Worm (Caenorhabditis elegans) whole organism, midembryonic: Measurements from ENCODE around the gene nhr-31.

Experiments
- T22C8.4 ChIP-seq: fragments of 200-800 bp; sonication (Bioruptor generic); IDR thresholded peaks from 2 replicates; pipeline ENCODE4 v1.3.6; 2022; ENCODE audit warnings: missing genetic modification characterization, missing compliant biosample characterization
- cog-1 ChIP-seq: sonication (generic microtip); optimal IDR thresholded peaks from 2 replicates; lab custom pipeline; 2016; ENCODE audit warnings: missing genetic modification characterization, missing compliant biosample characterization
- flt-1 ChIP-seq: fragments of 200-800 bp; sonication (Bioruptor generic); IDR thresholded peaks from 2 replicates; pipeline ENCODE4 v1.3.6; 2022; ENCODE audit warnings: missing genetic modification characterization, missing compliant biosample characterization
- klf-2 ChIP-seq: fragments of 200-800 bp; sonication (Bioruptor generic); conservative IDR thresholded peaks from 2 replicates; pipeline ENCODE4 v1.3.6; 2022; ENCODE audit warnings: missing genetic modification reagents, missing genetic modification characterization, missing compliant biosample characterization
- med-1 ChIP-seq: sonication (generic microtip); optimal IDR thresholded peaks from 2 replicates; lab custom pipeline; 2017; ENCODE audit warnings: missing genetic modification characterization, mild to moderate bottlenecking, missing compliant biosample characterization, antibody characterized with exemption, missing genetic modification reagents; ENCODE audit not compliant: insufficient read depth
- ref-1 ChIP-seq: fragments of 200-800 bp; sonication (Bioruptor generic); conservative IDR thresholded peaks from 2 replicates; pipeline ENCODE4 v1.3.6; 2022; ENCODE audit warnings: missing genetic modification reagents, missing genetic modification characterization, missing compliant biosample characterization
- tab-1 ChIP-seq: fragments of 200-800 bp; sonication (Bioruptor generic); IDR thresholded peaks from 2 replicates; pipeline ENCODE4 v1.3.6; 2022; ENCODE audit warnings: missing genetic modification characterization, missing compliant biosample characterization
- ztf-23 ChIP-seq: fragments of 200-800 bp; sonication (Bioruptor generic); IDR thresholded peaks from 2 replicates; pipeline ENCODE4 v1.3.6; 2022; ENCODE audit warnings: missing genetic modification reagents, missing genetic modification characterization, missing compliant biosample characterization
- ztf-29 ChIP-seq: fragments of 200-800 bp; sonication (Bioruptor generic); IDR thresholded peaks from 2 replicates; pipeline ENCODE4 v1.3.6; 2022; ENCODE audit warnings: missing genetic modification reagents, missing genetic modification characterization, missing compliant biosample characterization

nhr-31 gene

DNA sequence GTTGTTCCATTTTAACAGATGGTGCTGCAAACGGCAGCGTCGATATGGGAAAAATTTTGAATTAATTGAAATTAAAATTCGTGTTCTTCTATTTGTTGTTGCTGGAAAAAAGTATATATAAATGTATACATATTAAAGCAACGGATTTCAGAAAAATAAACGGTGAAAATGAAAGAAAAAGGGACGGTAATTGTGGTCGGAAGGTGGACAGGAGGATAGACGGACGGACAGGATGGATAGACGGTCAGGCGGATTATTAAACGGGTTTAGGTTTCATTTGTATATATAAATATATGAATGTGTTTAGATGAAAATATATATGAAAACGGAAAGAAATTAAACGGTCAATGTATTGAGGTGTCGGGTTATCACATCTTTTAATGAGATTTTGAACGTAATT is at the start of gene nhr-31:
TSS of gene nhr-31 (minus strand) at position 101 of the 400 bp plus-strand sequence.
- TF ChIP-seq med-1 (GFP tag; lab: Kevin White, UChicago) (no peak), cog-1 (tag; lab: Kevin White, UChicago) (no peak)

DNA sequence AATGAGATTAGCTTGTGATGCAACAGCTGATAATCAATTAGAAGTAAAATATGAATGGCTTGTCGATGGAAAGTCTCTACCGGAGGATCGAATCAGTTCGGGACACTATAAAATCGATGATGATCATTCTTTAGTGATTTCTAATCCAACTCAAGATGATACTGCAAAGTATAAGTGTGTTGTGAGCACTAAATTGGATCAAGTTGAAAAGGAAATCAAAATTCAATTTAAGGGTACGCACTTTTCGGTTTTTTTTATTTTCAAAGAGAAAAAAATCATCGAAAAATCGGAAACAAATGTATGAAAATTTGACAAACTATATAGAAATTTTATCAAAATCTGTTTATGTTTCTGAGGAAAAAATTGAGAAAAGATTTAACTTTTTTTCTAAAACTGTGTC is 47.2 kb upstream of the nhr-31 start:
- TF ChIP-seq T22C8.4 (GFP tag; lab: Robert Waterston, UW): no peak
- no peak for TF ChIP-seq ref-1
- TF ChIP-seq klf-2: no peak
- no peak for TF ChIP-seq med-1 (GFP tag; lab: Kevin White, UChicago)
- TF ChIP-seq flt-1 (GFP tag; lab: Robert Waterston, UW): no peak
- TF ChIP-seq tab-1: no peak
- TF ChIP-seq cog-1 (tag; lab: Kevin White, UChicago): no peak
- no peak for TF ChIP-seq ztf-23
- TF ChIP-seq ztf-29 (GFP tag; lab: Robert Waterston, UW): no peak

DNA sequence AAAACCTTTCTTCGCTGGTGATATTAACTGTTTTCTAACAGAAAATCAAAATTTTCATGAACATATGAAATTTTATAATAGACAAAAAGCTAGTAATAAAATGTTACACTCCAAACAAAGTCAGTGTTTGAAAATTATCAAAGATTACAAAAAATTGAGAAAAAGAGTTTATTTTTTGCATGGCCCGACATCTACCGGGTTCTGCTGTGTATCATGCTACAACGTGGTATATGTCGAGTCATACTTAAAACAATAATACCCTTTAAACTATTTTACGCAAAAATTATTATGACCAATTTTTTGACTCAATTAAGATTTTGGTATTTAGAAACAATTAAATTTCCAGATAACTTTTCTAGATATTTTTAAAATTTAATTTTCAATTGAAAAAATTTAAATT is 46.2 kb upstream of the nhr-31 start:
- TF ChIP-seq ztf-23: no peak
- no peak for TF ChIP-seq klf-2
- no peak for TF ChIP-seq ztf-29 (GFP tag; lab: Robert Waterston, UW)
- no peak for TF ChIP-seq ref-1
- no peak for TF ChIP-seq tab-1
- TF ChIP-seq med-1 (GFP tag; lab: Kevin White, UChicago): no peak
- TF ChIP-seq T22C8.4 (GFP tag; lab: Robert Waterston, UW): no peak
- TF ChIP-seq cog-1 (tag; lab: Kevin White, UChicago): no peak
- TF ChIP-seq flt-1 (GFP tag; lab: Robert Waterston, UW): no peak

DNA sequence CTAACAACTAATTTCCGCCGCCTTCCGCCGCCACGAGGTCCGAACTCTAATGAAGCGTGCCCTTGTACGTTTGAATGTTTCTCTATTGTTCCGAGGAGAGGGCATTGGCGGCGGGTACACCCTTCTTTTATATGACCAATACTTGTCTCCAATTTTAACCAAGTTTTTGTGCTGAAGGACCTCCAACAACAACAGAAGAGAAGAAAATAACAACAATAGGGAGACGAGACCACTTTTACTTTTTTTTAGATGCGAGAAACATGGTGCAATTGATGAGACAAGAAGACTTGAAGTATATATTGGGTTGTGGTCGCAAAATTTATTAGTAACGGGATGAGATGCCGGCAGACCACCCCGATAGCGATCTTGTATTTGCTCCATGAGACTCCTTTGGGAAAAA is 41.6 kb upstream of the nhr-31 start:
- TF ChIP-seq med-1 (GFP tag; lab: Kevin White, UChicago) (no peak), cog-1 (tag; lab: Kevin White, UChicago) (no peak), tab-1 (no peak), T22C8.4 (GFP tag; lab: Robert Waterston, UW) (no peak), ztf-29 (GFP tag; lab: Robert Waterston, UW) (no peak), ztf-23 (no peak), klf-2 (no peak), ref-1 (no peak), flt-1 (GFP tag; lab: Robert Waterston, UW) (no peak)

DNA sequence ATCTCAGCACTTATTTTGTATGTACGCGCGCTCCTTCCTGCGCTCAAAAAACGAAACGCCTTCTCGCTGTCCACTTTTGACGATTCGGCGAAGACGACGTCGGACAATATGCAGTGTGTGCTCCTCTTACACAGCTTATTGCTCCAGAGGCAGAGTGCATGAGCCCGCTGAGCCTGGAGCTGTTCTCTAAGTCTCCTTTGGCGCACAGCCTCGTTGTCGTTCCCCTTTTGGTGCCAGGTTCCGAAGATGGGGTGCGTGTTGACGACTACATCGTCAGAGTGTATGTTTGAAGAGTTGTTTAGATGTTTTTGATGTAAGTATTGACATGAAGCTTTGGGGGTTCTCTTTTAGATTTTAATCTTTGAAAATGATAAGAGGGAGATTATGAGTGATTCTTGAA is 41.0 kb upstream of the nhr-31 start:
- TF ChIP-seq ref-1: 0 out of 2 replicates have a peak, but pooled peaks have one; percentile 35
- TF ChIP-seq T22C8.4 (GFP tag; lab: Robert Waterston, UW): no peak

DNA sequence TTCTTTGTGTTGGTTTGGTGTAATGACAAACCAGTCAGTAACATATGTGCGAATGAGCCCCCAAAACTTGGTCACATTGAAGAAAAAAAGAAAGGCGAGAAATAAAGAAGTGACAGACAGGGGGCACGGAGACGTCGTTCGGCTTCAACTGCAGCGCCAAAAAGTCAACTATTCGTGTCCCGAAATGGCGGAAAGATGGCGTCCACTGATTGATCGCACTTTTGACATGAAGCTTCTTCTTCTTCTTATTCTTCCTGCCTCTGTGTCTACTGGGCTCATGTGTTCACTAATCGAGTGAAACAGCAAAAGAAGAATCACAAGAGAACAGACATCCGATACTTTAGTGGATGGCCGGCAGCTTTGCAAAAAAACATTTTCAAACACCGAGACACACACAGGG is 39.8 kb upstream of the nhr-31 start:
- TF ChIP-seq flt-1 (GFP tag; lab: Robert Waterston, UW) (no peak), ztf-29 (GFP tag; lab: Robert Waterston, UW) (no peak)

DNA sequence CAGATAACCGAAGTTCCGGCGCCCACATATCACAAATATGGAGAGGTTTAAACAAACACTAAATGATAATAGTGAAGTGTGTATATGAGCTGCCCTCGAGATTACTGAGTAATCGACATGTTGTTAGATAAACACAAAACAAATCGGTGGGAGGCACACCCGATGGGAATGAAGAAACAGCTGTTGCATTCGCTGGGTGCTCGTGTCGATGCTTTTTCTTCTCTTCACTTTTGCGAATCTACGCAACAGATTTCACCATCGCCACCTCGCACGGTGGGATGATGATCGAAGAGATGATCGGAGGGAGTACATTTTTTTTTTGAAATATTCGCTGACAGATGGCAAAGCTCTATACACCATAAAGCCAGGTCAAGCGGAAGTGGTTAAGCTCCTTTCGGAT is 39.0 kb upstream of the nhr-31 start:
- TF ChIP-seq med-1 (GFP tag; lab: Kevin White, UChicago) (no peak), T22C8.4 (GFP tag; lab: Robert Waterston, UW) (no peak), flt-1 (GFP tag; lab: Robert Waterston, UW) (no peak), klf-2 (no peak)

DNA sequence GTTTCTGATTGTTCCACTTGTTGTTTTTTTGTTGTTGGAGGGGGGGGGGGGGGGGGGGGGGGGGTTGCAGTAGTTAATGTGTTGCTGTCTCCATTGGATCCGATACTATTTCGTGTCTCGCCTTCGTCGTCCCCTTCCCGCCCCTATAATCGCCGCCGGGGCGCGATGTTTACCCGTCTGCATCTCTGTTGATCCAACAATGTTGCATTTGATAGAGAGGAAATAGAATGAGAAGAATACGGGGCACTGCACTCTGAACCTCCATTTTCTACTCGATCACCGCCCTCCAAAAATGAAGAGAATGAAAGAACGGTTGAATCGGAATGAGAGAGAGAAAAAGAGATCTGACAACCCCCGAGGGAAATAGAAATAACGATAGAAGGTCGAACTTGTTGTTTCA is 38.4 kb upstream of the nhr-31 start:
- no peak for TF ChIP-seq cog-1 (tag; lab: Kevin White, UChicago)
- no peak for TF ChIP-seq flt-1 (GFP tag; lab: Robert Waterston, UW)
- no peak for TF ChIP-seq ref-1

DNA sequence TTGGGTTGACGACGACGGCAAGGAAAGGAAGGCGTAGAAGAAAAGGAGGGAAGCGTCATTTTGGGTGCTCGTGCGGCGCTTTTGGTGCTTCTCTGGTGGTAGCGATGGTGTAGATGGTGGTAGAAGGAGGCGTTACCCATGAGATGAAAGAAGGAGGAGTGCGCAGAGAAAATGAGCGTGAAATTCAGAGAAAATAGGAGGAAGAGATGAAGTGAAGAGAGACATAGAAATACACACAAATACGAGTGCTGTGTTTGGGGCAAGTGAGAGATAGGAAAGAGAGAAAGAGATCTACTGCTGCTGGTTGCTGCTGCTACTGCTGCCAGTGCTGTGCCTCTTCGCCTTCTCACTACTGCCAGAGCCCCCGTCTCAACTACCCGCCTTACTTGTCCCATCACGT is 37.3 kb upstream of the nhr-31 start:
- 0 out of 2 replicates have a peak, but pooled peaks have one; percentile 20 for TF ChIP-seq flt-1 (GFP tag; lab: Robert Waterston, UW)
- TF ChIP-seq tab-1: peak; percentile 26; the same call in 1 of the 2 replicates
- no peak for TF ChIP-seq klf-2
- TF ChIP-seq ref-1: no peak

DNA sequence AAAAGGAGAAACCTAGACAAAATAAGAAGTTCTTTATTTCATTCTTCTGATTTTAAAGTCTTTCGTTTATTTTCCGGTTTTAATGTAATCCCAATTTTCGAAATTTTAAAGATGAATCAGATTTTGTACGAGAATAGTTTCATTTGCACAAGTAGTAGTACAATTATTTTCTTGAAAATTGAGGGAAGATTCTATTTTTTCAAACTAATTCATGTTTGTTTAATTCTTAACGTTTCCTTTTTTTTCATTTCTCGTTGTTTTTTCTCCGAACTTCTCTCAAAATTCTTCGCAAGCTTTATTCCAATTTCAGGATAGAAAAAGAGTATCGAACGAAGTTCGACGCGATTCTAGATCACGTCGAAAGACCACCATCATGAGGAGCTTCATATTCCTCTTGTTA is 33.0 kb upstream of the nhr-31 start, which contains the start of gene sax-7:
TSS of gene sax-7 (plus strand) at position 301 of the 400 bp plus-strand sequence.
- TF ChIP-seq ref-1 (no peak), ztf-23 (no peak), ztf-29 (GFP tag; lab: Robert Waterston, UW) (no peak), T22C8.4 (GFP tag; lab: Robert Waterston, UW) (no peak), tab-1 (no peak), flt-1 (GFP tag; lab: Robert Waterston, UW) (no peak), klf-2 (no peak), med-1 (GFP tag; lab: Kevin White, UChicago) (no peak), cog-1 (tag; lab: Kevin White, UChicago) (no peak)

DNA sequence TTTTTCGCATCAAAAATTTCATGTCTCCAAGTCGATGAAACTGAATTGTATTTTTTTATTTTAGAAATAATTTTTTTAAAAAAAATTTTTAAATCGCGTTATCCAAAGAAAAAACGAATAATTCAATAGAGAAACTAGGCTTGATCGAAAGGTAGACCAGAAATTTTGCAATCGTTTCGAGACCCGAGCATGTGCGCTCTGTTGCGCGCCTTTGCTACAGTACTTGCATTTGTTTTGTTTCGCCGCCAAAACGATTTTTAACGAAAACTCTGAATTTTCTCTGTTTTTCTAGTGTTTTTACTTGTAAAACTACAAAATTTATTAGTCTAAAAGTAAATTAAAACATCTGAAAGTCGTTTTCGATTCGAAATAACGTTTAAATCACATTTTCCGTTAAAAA is 32.0 kb upstream of the nhr-31 start:
- no peak for TF ChIP-seq ztf-29 (GFP tag; lab: Robert Waterston, UW)
- TF ChIP-seq ztf-23: no peak
- no peak for TF ChIP-seq T22C8.4 (GFP tag; lab: Robert Waterston, UW)
- no peak for TF ChIP-seq med-1 (GFP tag; lab: Kevin White, UChicago)
- TF ChIP-seq flt-1 (GFP tag; lab: Robert Waterston, UW): no peak
- TF ChIP-seq cog-1 (tag; lab: Kevin White, UChicago): no peak

DNA sequence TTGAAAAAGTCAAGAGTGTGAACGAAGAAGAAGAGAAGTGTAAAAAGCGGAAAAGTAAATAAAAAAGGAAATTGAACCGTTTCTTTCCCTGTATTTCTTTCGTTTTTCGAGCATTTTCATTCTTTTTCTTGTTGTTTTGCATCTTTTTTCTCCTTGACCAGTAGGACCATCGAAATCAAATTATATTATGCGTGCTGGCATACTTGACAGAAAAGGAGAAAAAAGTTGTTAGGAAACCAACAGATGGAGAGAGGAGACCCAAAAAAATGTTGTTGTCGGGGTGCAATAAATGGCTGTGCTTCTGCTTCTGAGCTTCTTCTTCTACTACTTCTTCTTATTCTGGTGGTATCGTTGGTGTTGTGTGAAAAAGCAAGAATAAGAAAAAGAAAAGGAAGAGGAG is 24.6 kb upstream of the nhr-31 start:
- TF ChIP-seq cog-1 (tag; lab: Kevin White, UChicago): no peak
